Worm (Caenorhabditis elegans) whole organism, late embryonic: Measurements from ENCODE around the gene pqn-35.

Experiments used
- ceh-34 ChIP-seq: sonication (generic microtip); optimal IDR thresholded peaks from 2 replicates; lab custom pipeline; 2016; ENCODE audit warnings: mild to moderate bottlenecking, missing genetic modification characterization, missing compliant biosample characterization
- unc-55 ChIP-seq: sonication (generic microtip); optimal IDR thresholded peaks from 2 replicates; lab custom pipeline; 2017; ENCODE audit warnings: missing biosample characterization, missing genetic modification reagents, missing genetic modification characterization

DNA sequence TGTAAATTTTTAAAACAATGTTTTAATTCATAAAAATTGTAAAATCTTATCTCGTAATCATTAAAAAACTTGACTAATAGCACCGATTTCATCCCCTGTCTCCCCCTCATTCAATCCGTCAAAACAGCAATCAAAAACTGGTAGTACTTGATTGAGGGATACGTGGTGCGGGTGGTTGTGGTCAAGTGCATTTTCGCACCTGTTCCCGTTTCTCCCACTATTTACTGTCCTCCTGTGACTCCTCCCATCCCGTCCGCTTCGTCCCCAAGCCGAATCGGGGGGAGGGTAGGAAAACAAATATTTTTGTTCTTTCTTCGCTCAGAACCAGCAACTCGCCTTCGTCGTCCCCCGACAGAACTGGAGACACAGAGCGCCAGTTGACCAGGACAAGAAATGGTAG lies 36.0 kb downstream of the pqn-35 start, which contains the start of gene lgc-27:
- TF ChIP-seq unc-55 (GFP tag; lab: Kevin White, UChicago) (no peak), ceh-34 (tag; lab: Kevin White, UChicago) (no peak)
